Worm (Caenorhabditis elegans) whole organism, L4/young adult: Measurements from ENCODE around the gene rpn-13.

Experiments used
- W03F9.2 ChIP-seq: fragments of 150-350 bp; optimal IDR thresholded peaks from 2 replicates; lab custom pipeline; 2014; ENCODE audit warnings: missing biosample characterization, missing genetic modification characterization
- dao-5 ChIP-seq: sonication (generic microtip); optimal IDR thresholded peaks from 2 replicates; lab custom pipeline; 2016; ENCODE audit warnings: missing genotype, missing genetic modification characterization, moderate library complexity, missing compliant biosample characterization
- him-1 ChIP-seq: sonication (generic microtip); optimal IDR thresholded peaks from 2 replicates; lab custom pipeline; 2016; ENCODE audit warnings: missing genotype, missing genetic modification reagents, missing genetic modification characterization, missing compliant biosample characterization

- no peak for TF ChIP-seq him-1 (tag; lab: Kevin White, UChicago)
- TF ChIP-seq W03F9.2 (tag; lab: Kevin White, UChicago): no peak
- no peak for TF ChIP-seq dao-5 (tag; lab: Kevin White, UChicago)
These were observed 41.4 kb downstream of the rpn-13 start for ce11 chrIII:6300297-6300696.
